Fruit fly (Drosophila melanogaster): ENCODE results near the gene twit.

Gene twit

dm6 chr2L:20829755-20830396 is 22.5 kb upstream of the twit start (continued):
- TF ChIP-seq CG13296 (GFP tag; optimal IDR thresholded peaks at IDR 0.05) (peak; percentile 47), CG15073 (GFP tag; optimal IDR thresholded peaks at IDR 0.05) (no peak), CG3163 (GFP tag; optimal IDR thresholded peaks at IDR 0.05) (peak; percentile 86), ato (GFP tag; IDR thresholded peaks at IDR 0.05; ENCODE audit: partially characterized antibody) (no peak), tio (GFP tag; optimal IDR thresholded peaks at IDR 0.05) (no peak), Rfx (GFP tag; IDR thresholded peaks at IDR 0.05) (peak; percentile 32; the same call in 1 of the 2 replicates), tx (GFP tag; optimal IDR thresholded peaks at IDR 0.05) (no peak), nom (GFP tag; optimal IDR thresholded peaks at IDR 0.05) (no peak), luna (GFP tag; optimal IDR thresholded peaks at IDR 0.05) (no peak), Poxn (GFP tag; IDR thresholded peaks at IDR 0.05) (no peak), MBD-R2 (GFP tag; IDR thresholded peaks at IDR 0.05) (peak; percentile 19; the same call in 1 of the 2 replicates), zf30C (GFP tag; optimal IDR thresholded peaks at IDR 0.05) (no peak), CG1832 (GFP tag; optimal IDR thresholded peaks at IDR 0.05) (no peak), CG16813 (GFP tag; IDR thresholded peaks at IDR 0.05; ENCODE audit: partially characterized antibody) (no peak), chinmo (GFP tag; IDR thresholded peaks at IDR 0.05; ENCODE audit: partially characterized antibody) (no peak), CG17568 (GFP tag; optimal IDR thresholded peaks at IDR 0.05) (no peak), GATAe (GFP tag; conservative IDR thresholded peaks at IDR 0.05) (no peak), D19A (tag; optimal IDR thresholded peaks at IDR 0.05) (peak; percentile 50), Gsc (GFP tag; IDR thresholded peaks at IDR 0.05) (no peak), dmrt11E (tag; optimal IDR thresholded peaks at IDR 0.05) (no peak), CG18262 (tag; optimal IDR thresholded peaks at IDR 0.05) (no peak), btn (GFP tag; optimal IDR thresholded peaks at IDR 0.05) (no peak), Dp (GFP tag; optimal IDR thresholded peaks at IDR 0.05) (no peak), fru (optimal IDR thresholded peaks at IDR 0.05) (no peak), CG13287 (GFP tag; IDR thresholded peaks at IDR 0.05; ENCODE audit: partially characterized antibody) (peak; percentile 18; the same call in 1 of the 2 replicates), CG2678 (tag; optimal IDR thresholded peaks at IDR 0.05) (peak; percentile 48), CG10543 (GFP tag; optimal IDR thresholded peaks at IDR 0.05) (peak; percentile 14), CG14710 (tag; optimal IDR thresholded peaks at IDR 0.05) (no peak), MTF-1 (GFP tag; optimal IDR thresholded peaks at IDR 0.05; ENCODE audit: borderline replicate concordance) (no peak), Xrp1 (GFP tag; IDR thresholded peaks at IDR 0.05) (no peak), CG15269 (tag; optimal IDR thresholded peaks at IDR 0.05) (peak; percentile 5), CG16815 (GFP tag; optimal IDR thresholded peaks at IDR 0.05) (no peak), Bdp1 (GFP tag; optimal IDR thresholded peaks at IDR 0.05) (no peak), Six4 (GFP tag; optimal IDR thresholded peaks at IDR 0.05) (no peak), CG11093 (GFP tag; IDR thresholded peaks at IDR 0.05) (no peak), H2.0 (GFP tag; IDR thresholded peaks at IDR 0.05) (no peak), emc (GFP tag; optimal IDR thresholded peaks at IDR 0.05) (no peak), Dref (GFP tag; IDR thresholded peaks at IDR 0.05) (no peak), sima (GFP tag; optimal IDR thresholded peaks at IDR 0.05) (no peak), hb (GFP tag; IDR thresholded peaks at IDR 0.05; ENCODE audit: partially characterized antibody) (no peak), wor (GFP tag; IDR thresholded peaks at IDR 0.05) (no peak), cad (GFP tag; optimal IDR thresholded peaks at IDR 0.05) (no peak), CoRest (tag; optimal IDR thresholded peaks at IDR 0.05) (no peak), crp (GFP tag; optimal IDR thresholded peaks at IDR 0.05) (peak in 1 of 2 experiments; percentile 77), Ssrp (tag; optimal IDR thresholded peaks at IDR 0.05) (no peak), CG6654 (GFP tag; optimal IDR thresholded peaks at IDR 0.05) (no peak), HLH54F (GFP tag; optimal IDR thresholded peaks at IDR 0.05) (no peak), mld (GFP tag; IDR thresholded peaks at IDR 0.05; ENCODE audit: partially characterized antibody) (no peak), Dll (GFP tag; IDR thresholded peaks at IDR 0.05; ENCODE audit: partially characterized antibody) (no peak), CG6272 (GFP tag; IDR thresholded peaks at IDR 0.05) (no peak)

Measured in whole organism, embryonic.